Worm (Caenorhabditis elegans): ENCODE data around the gene trxr-1.
A peak's percentile ranks its signal among the peaks of the same experiment; 100 is the strongest.

Gene trxr-1

DNA sequence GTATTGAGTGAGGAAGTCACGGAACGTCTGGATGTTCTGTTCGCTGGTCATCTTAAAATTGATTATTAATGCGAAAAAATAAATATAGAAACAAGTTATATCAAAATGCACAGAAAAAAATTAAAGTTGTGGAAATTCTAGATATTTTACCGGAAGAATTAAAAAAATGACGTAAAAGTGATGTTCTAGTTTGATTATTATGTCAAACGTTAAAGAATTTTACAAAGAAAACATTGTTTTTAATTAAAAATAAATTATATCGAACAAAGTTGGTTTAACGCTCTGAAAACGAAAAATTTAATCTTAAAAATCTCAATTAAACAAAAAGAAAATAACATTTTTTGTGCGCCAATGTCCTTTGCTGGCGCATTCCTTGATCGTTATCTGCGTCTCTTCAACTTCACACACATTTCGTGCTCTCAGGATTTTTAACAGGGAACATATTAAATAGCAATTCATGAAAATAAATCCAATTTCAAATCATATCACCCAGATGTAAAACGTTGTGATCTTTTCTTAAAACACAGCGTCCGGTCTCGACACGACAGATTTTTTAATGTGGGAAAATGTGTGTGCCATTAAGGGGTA, 32.9 kb downstream of the trxr-1 start, which contains the start of gene tin-9.1:
TSS of gene tin-9.1 (minus strand) at position 51 of the 588 bp plus-strand sequence.
- no peak for TF ChIP-seq duxl-1 (tag; optimal IDR thresholded peaks at IDR 0.05; ENCODE audit: poor library complexity)
- TF ChIP-seq nhr-77 (tag; optimal IDR thresholded peaks at IDR 0.05) = no peak
- TF ChIP-seq nhr-10 (tag; optimal IDR thresholded peaks at IDR 0.05) = no peak
- TF ChIP-seq lin-1 (GFP tag; IDR thresholded peaks at IDR 0.05) = no peak; the same call in 1 of the 2 replicates
- TF ChIP-seq ceh-32 (tag; optimal IDR thresholded peaks at IDR 0.05; ENCODE audit: poor library complexity) = no peak
- TF ChIP-seq spr-3 (GFP tag; optimal IDR thresholded peaks at IDR 0.05) = no peak
- no peak for TF ChIP-seq ceh-44 (GFP tag; IDR thresholded peaks at IDR 0.05)
- no peak for TF ChIP-seq pha-4 (GFP tag; IDR thresholded peaks at IDR 0.05)
- peak; percentile 7 for TF ChIP-seq pha-4 (tag; optimal IDR thresholded peaks at IDR 0.05)
- TF ChIP-seq daf-12 (tag; optimal IDR thresholded peaks at IDR 0.05) = no peak
- peak; percentile 48 for TF ChIP-seq lin-13 (GFP tag; optimal IDR thresholded peaks at IDR 0.05)
- TF ChIP-seq Y48G9A.11 (GFP tag; IDR thresholded peaks at IDR 0.05) = no peak
- TF ChIP-seq D1046.2 (GFP tag; IDR thresholded peaks at IDR 0.05) = no peak
- no peak for TF ChIP-seq ceh-20 (GFP tag; IDR thresholded peaks at IDR 0.05)
- no peak for TF ChIP-seq unc-39 (tag; optimal IDR thresholded peaks at IDR 0.05)
- TF ChIP-seq ZK546.5 (tag; optimal IDR thresholded peaks at IDR 0.05) = no peak
- no peak for TF ChIP-seq zip-11 (GFP tag; IDR thresholded peaks at IDR 0.05)
- TF ChIP-seq tra-1 (GFP tag; IDR thresholded peaks at IDR 0.05) = no peak
- no peak for TF ChIP-seq arid-1 (GFP tag; conservative IDR thresholded peaks at IDR 0.05)
- peak; percentile 55 for TF ChIP-seq T20F7.1 (GFP tag; optimal IDR thresholded peaks at IDR 0.05)
- no peak for TF ChIP-seq ceh-62 (tag; optimal IDR thresholded peaks at IDR 0.05)
- TF ChIP-seq mep-1 (tag; optimal IDR thresholded peaks at IDR 0.05) = peak; percentile 55
- peak; percentile 74 for TF ChIP-seq dve-1 (tag; optimal IDR thresholded peaks at IDR 0.05; ENCODE audit: insufficient read depth)
- TF ChIP-seq nhr-28 (tag; optimal IDR thresholded peaks at IDR 0.05) = peak; percentile 37
- TF ChIP-seq ces-1 (GFP tag; optimal IDR thresholded peaks at IDR 0.05) = no peak
- TF ChIP-seq daf-8 (GFP tag; IDR thresholded peaks at IDR 0.05) = no peak
- no peak for TF ChIP-seq skn-1 (tag; optimal IDR thresholded peaks at IDR 0.05)
- no peak for TF ChIP-seq R02D3.7 (tag; optimal IDR thresholded peaks at IDR 0.05)
- TF ChIP-seq fkh-10 (GFP tag; optimal IDR thresholded peaks at IDR 0.05) = no peak
- no peak for TF ChIP-seq sdz-12 (GFP tag; optimal IDR thresholded peaks at IDR 0.05)
- TF ChIP-seq mes-2 (tag; optimal IDR thresholded peaks at IDR 0.05; ENCODE audit: poor library complexity, severe bottlenecking) = peak; percentile 88
- TF ChIP-seq vab-7 (GFP tag; IDR thresholded peaks at IDR 0.05) = no peak
- TF ChIP-seq cey-2 (tag; optimal IDR thresholded peaks at IDR 0.05; ENCODE audit: borderline replicate concordance, insufficient read depth) = no peak
- TF ChIP-seq lin-39 (tag; optimal IDR thresholded peaks at IDR 0.05) = no peak
- TF ChIP-seq nhr-41 (GFP tag; IDR thresholded peaks at IDR 0.05) = no peak
- no peak for TF ChIP-seq fos-1 (tag; optimal IDR thresholded peaks at IDR 0.05)
- peak; percentile 58 for TF ChIP-seq dmd-6 (GFP tag; IDR thresholded peaks at IDR 0.05)
- TF ChIP-seq T26A8.4 (GFP tag; IDR thresholded peaks at IDR 0.05) = peak; percentile 28; the same call in 1 of the 2 replicates
- TF ChIP-seq madf-5 (GFP tag; IDR thresholded peaks at IDR 0.05) = no peak
- no peak for TF ChIP-seq unc-62 (GFP tag; optimal IDR thresholded peaks at IDR 0.05 in 1 of 2)
- TF ChIP-seq unc-62 (tag; optimal IDR thresholded peaks at IDR 0.05) = no peak
- no peak for TF ChIP-seq nhr-111 (GFP tag; optimal IDR thresholded peaks at IDR 0.05)
- TF ChIP-seq nhr-6 (tag; optimal IDR thresholded peaks at IDR 0.05) = peak; percentile 53
- no peak for TF ChIP-seq saeg-2 (GFP tag; IDR thresholded peaks at IDR 0.05)
- TF ChIP-seq dmd-9 (GFP tag; IDR thresholded peaks at IDR 0.05) = no peak
- TF ChIP-seq aha-1 (tag) = peak; percentile 35
- TF ChIP-seq lir-3 (tag; optimal IDR thresholded peaks at IDR 0.05) = no peak
- TF ChIP-seq mxl-2 (GFP tag; conservative IDR thresholded peaks at IDR 0.05) = no peak
- no peak for TF ChIP-seq tag-97 (GFP tag; IDR thresholded peaks at IDR 0.05)
- TF ChIP-seq F37D6.2 (tag; optimal IDR thresholded peaks at IDR 0.05) = peak; percentile 21
- TF ChIP-seq ctbp-1 (GFP tag; IDR thresholded peaks at IDR 0.05) = no peak
- peak; percentile 12 for TF ChIP-seq spr-1 (tag; optimal IDR thresholded peaks at IDR 0.05)
